Fruit fly (Drosophila melanogaster) whole organism, embryonic: ENCODE results near the gene Pebp1.

Source experiments
- Atf3 ChIP-seq: fragments of 200-800 bp; sonication (Bioruptor generic); optimal IDR thresholded peaks from 3 replicates; lab custom pipeline; 2016; ENCODE audit warnings: missing biosample characterization, missing genetic modification characterization
- C15 ChIP-seq: fragments of 200-800 bp; sonication (Bioruptor generic); IDR thresholded peaks from 3 replicates; pipeline ENCODE4 v1.3.6; 2022; ENCODE audit warnings: missing biosample characterization, missing genetic modification characterization
- CG10274 ChIP-seq: fragments of 200-800 bp; sonication (Bioruptor generic); optimal IDR thresholded peaks from 3 replicates; lab custom pipeline; 2017; ENCODE audit warnings: missing biosample characterization, mild to moderate bottlenecking, missing genetic modification characterization
- CG10959 ChIP-seq: fragments of 200-800 bp; sonication (Bioruptor generic); IDR thresholded peaks from 2 replicates; pipeline ENCODE4 v1.3.6; 2022; ENCODE audit warnings: missing biosample characterization, missing genetic modification characterization
- CG14050 ChIP-seq: fragments of 200-800 bp; sonication (Bioruptor generic); IDR thresholded peaks from 3 replicates; pipeline ENCODE4 v1.3.6; 2022; ENCODE audit warnings: missing biosample characterization, missing genetic modification characterization
- CG15696 ChIP-seq: fragments of 200-800 bp; sonication (Bioruptor generic); optimal IDR thresholded peaks from 2 replicates; lab custom pipeline; 2019; ENCODE audit warnings: missing biosample characterization, mild to moderate bottlenecking, missing genetic modification characterization, moderate library complexity
- CG16813 ChIP-seq: fragments of 200-800 bp; sonication (Bioruptor generic); IDR thresholded peaks from 3 replicates; pipeline ENCODE4 v1.3.6; 2022; ENCODE audit warnings: missing biosample characterization, missing genetic modification characterization; ENCODE audit not compliant: partially characterized antibody
- CG17568 ChIP-seq: fragments of 200-800 bp; sonication (Bioruptor generic); optimal IDR thresholded peaks from 2 replicates; lab custom pipeline; 2018; ENCODE audit warnings: missing biosample characterization, mild to moderate bottlenecking, missing genetic modification characterization, moderate library complexity
- CG18011 ChIP-seq: fragments of 200-800 bp; sonication (Bioruptor generic); optimal IDR thresholded peaks from 2 replicates; lab custom pipeline; 2017; ENCODE audit warnings: missing biosample characterization, missing genetic modification characterization, mild to moderate bottlenecking, moderate library complexity, missing genotype
- CG18476 ChIP-seq: fragments of 200-800 bp; sonication (Bioruptor generic); optimal IDR thresholded peaks from 2 replicates; lab custom pipeline; 2016; ENCODE audit warnings: missing biosample characterization, mild to moderate bottlenecking, missing genetic modification characterization
- CG2202 ChIP-seq: fragments of 200-800 bp; sonication (Bioruptor generic); optimal IDR thresholded peaks from 2 replicates; lab custom pipeline; 2018; ENCODE audit warnings: missing biosample characterization, mild to moderate bottlenecking, missing genetic modification characterization
- CG2875 ChIP-seq: fragments of 200-800 bp; sonication (Bioruptor generic); optimal IDR thresholded peaks from 2 replicates; lab custom pipeline; 2017; ENCODE audit warnings: missing biosample characterization, mild to moderate bottlenecking, missing genetic modification characterization, missing genetic modification reagents
- CG4360 ChIP-seq: fragments of 200-800 bp; sonication (Bioruptor generic); IDR thresholded peaks from 2 replicates; pipeline ENCODE4 v1.3.6; 2022; ENCODE audit warnings: missing biosample characterization, missing genetic modification characterization
- CG6175 ChIP-seq: fragments of 200-800 bp; sonication (Bioruptor generic); IDR thresholded peaks from 3 replicates; pipeline ENCODE4 v1.3.6; 2022; ENCODE audit warnings: missing biosample characterization, missing genetic modification characterization
- CG6765 ChIP-seq: fragments of 200-800 bp; sonication (Bioruptor generic); optimal IDR thresholded peaks from 3 replicates; lab custom pipeline; 2017; ENCODE audit warnings: missing biosample characterization, mild to moderate bottlenecking, missing genetic modification characterization
- CG7839 ChIP-seq: fragments of 200-800 bp; sonication (Bioruptor generic); optimal IDR thresholded peaks from 3 replicates; lab custom pipeline; 2018; ENCODE audit warnings: missing biosample characterization, mild to moderate bottlenecking, missing genetic modification characterization, moderate library complexity
- CG7987 ChIP-seq: fragments of 200-800 bp; sonication (Bioruptor generic); optimal IDR thresholded peaks from 2 replicates; lab custom pipeline; 2018; ENCODE audit warnings: missing biosample characterization, mild to moderate bottlenecking, missing genetic modification characterization, moderate library complexity
- CG9609 ChIP-seq: fragments of 200-800 bp; sonication (Bioruptor generic); optimal IDR thresholded peaks from 3 replicates; lab custom pipeline; 2016; ENCODE audit warnings: missing biosample characterization, missing genetic modification characterization
- CG9817 ChIP-seq: fragments of 200-800 bp; sonication (Bioruptor generic); optimal IDR thresholded peaks from 2 replicates; lab custom pipeline; 2018; ENCODE audit warnings: missing biosample characterization, mild to moderate bottlenecking, missing genetic modification characterization, moderate library complexity
- CTCF ChIP-seq: fragments of 200-800 bp; sonication (Bioruptor generic); optimal IDR thresholded peaks from 2 replicates; lab custom pipeline; 2017; ENCODE audit warnings: missing biosample characterization, mild to moderate bottlenecking, missing genetic modification characterization, moderate library complexity
- Ets97D ChIP-seq: fragments of 200-800 bp; sonication (Bioruptor generic); optimal IDR thresholded peaks from 3 replicates; lab custom pipeline; 2016; ENCODE audit warnings: missing biosample characterization, missing genetic modification characterization
- Fer3 ChIP-seq: fragments of 200-800 bp; sonication (Bioruptor generic); optimal IDR thresholded peaks from 2 replicates; lab custom pipeline; 2018; ENCODE audit warnings: missing biosample characterization, mild to moderate bottlenecking, missing genetic modification characterization, moderate library complexity
- HLH4C ChIP-seq: fragments of 200-800 bp; sonication (Bioruptor generic); IDR thresholded peaks from 3 replicates; pipeline ENCODE4 v1.3.6; 2022; ENCODE audit warnings: missing biosample characterization, missing genetic modification characterization; ENCODE audit not compliant: partially characterized antibody
- Lim3 ChIP-seq: fragments of 200-800 bp; sonication (Bioruptor generic); IDR thresholded peaks from 2 replicates; pipeline ENCODE4 v1.3.6; 2022; ENCODE audit warnings: missing biosample characterization, missing genetic modification characterization
- Mrtf ChIP-seq: fragments of 200-800 bp; sonication (Bioruptor generic); IDR thresholded peaks from 3 replicates; pipeline ENCODE4 v1.3.6; 2022; ENCODE audit warnings: missing biosample characterization, missing genetic modification characterization
- Poxn ChIP-seq: fragments of 200-800 bp; sonication (Bioruptor generic); IDR thresholded peaks from 2 replicates; pipeline ENCODE4 v1.3.6; 2022; ENCODE audit warnings: missing biosample characterization, missing genetic modification characterization
- Side ChIP-seq: fragments of 200-800 bp; sonication (Bioruptor generic); optimal IDR thresholded peaks from 2 replicates; lab custom pipeline; 2016; ENCODE audit warnings: missing biosample characterization, missing genetic modification characterization
- Stat92E ChIP-seq, 3 experiments: fragments of >200 bp in 2 of 3; fragments of 200-800 bp in 1 of 3; sonication (Bioruptor generic) in 1 of 3; optimal IDR thresholded peaks; 2 replicates each; lab custom pipeline; 2017 to 2019; ENCODE audit warnings: missing biosample characterization in 3 of 3, missing genetic modification characterization in 3 of 3, mild to moderate bottlenecking in 1 of 3, moderate library complexity in 1 of 3
- Tbp ChIP-seq: fragments of >200 bp; optimal IDR thresholded peaks from 2 replicates; lab custom pipeline; 2018; ENCODE audit warnings: missing biosample characterization, missing genetic modification characterization
- br ChIP-seq: fragments of >200 bp; optimal IDR thresholded peaks from 2 replicates; lab custom pipeline; 2017
- danr ChIP-seq: fragments of 200-800 bp; sonication (Bioruptor generic); IDR thresholded peaks from 2 replicates; pipeline ENCODE4 v1.3.6; 2022; ENCODE audit warnings: missing biosample characterization, missing genetic modification characterization
- dm ChIP-seq: fragments of 200-800 bp; sonication (Bioruptor generic); optimal IDR thresholded peaks from 3 replicates; lab custom pipeline; 2016; ENCODE audit warnings: missing biosample characterization, missing genetic modification characterization
- ems ChIP-seq: fragments of 200-800 bp; sonication (Bioruptor generic); optimal IDR thresholded peaks from 3 replicates; lab custom pipeline; 2016; ENCODE audit warnings: missing biosample characterization, missing genetic modification characterization
- esg ChIP-seq: fragments of 200-800 bp; sonication (Bioruptor generic); conservative IDR thresholded peaks from 2 replicates; pipeline ENCODE4 v1.3.6; 2022; ENCODE audit warnings: missing biosample characterization, missing genetic modification characterization
- fu2 ChIP-seq: fragments of 200-800 bp; sonication (Bioruptor generic); optimal IDR thresholded peaks from 2 replicates; lab custom pipeline; 2016; ENCODE audit warnings: missing biosample characterization, missing genetic modification characterization
- gce ChIP-seq: fragments of 200-800 bp; sonication (Bioruptor generic); IDR thresholded peaks from 3 replicates; pipeline ENCODE4 v1.3.6; 2022; ENCODE audit warnings: missing biosample characterization, missing genetic modification characterization
- gcm2 ChIP-seq: fragments of 200-800 bp; sonication (Bioruptor generic); optimal IDR thresholded peaks from 2 replicates; lab custom pipeline; 2016; ENCODE audit warnings: missing biosample characterization, missing genetic modification characterization
- grau ChIP-seq: fragments of 200-800 bp; optimal IDR thresholded peaks from 3 replicates; lab custom pipeline; 2019; ENCODE audit warnings: missing biosample characterization, mild to moderate bottlenecking, missing genetic modification characterization, moderate library complexity
- gro ChIP-seq: fragments of 200-800 bp; sonication (Bioruptor generic); optimal IDR thresholded peaks from 2 replicates; lab custom pipeline; 2016; ENCODE audit warnings: missing biosample characterization, missing genetic modification characterization
- hbn ChIP-seq: fragments of 200-800 bp; sonication (Bioruptor generic); IDR thresholded peaks from 2 replicates; pipeline ENCODE4 v1.3.6; 2022; ENCODE audit warnings: missing biosample characterization, missing genetic modification characterization; ENCODE audit not compliant: partially characterized antibody
- kah ChIP-seq: fragments of 200-800 bp; sonication (Bioruptor generic); optimal IDR thresholded peaks from 2 replicates; lab custom pipeline; 2018; ENCODE audit warnings: missing biosample characterization, mild to moderate bottlenecking, missing genetic modification characterization
- lmd ChIP-seq: fragments of 200-800 bp; sonication (Bioruptor generic); IDR thresholded peaks from 2 replicates; pipeline ENCODE4 v1.3.6; 2022; ENCODE audit warnings: missing biosample characterization, missing genetic modification characterization
- luna ChIP-seq: fragments of 200-800 bp; sonication (Bioruptor generic); optimal IDR thresholded peaks from 2 replicates; lab custom pipeline; 2016; ENCODE audit warnings: missing biosample characterization, missing genetic modification characterization
- prd ChIP-seq, 3 experiments: fragments of >200 bp in 2 of 3; fragments of 200-800 bp in 1 of 3; sonication (Bioruptor generic) in 1 of 3; optimal IDR thresholded peaks in 2 of 3; IDR thresholded peaks in 1 of 3; 2 replicates in 2 of 3; 3 replicates in 1 of 3; pipeline versions ENCODE4 v1.3.6 to Lab custom; 2017 to 2022; ENCODE audit warnings: missing biosample characterization in 1 of 3, missing genetic modification characterization in 1 of 3
- pum ChIP-seq: fragments of 200-800 bp; sonication (Bioruptor generic); optimal IDR thresholded peaks from 2 replicates; lab custom pipeline; 2016; ENCODE audit warnings: missing biosample characterization, missing genetic modification characterization
- ro ChIP-seq: fragments of 200-800 bp; sonication (Bioruptor generic); IDR thresholded peaks from 2 replicates; pipeline ENCODE4 v1.3.6; 2022; ENCODE audit warnings: missing biosample characterization, missing genetic modification characterization
- run ChIP-seq: fragments of 200-800 bp; sonication (Bioruptor generic); optimal IDR thresholded peaks from 3 replicates; lab custom pipeline; 2018; ENCODE audit warnings: missing biosample characterization, mild to moderate bottlenecking, missing genetic modification characterization
- sug ChIP-seq: fragments of 200-800 bp; optimal IDR thresholded peaks from 2 replicates; lab custom pipeline; 2019; ENCODE audit warnings: missing biosample characterization, mild to moderate bottlenecking, missing genetic modification characterization, moderate library complexity
- tap ChIP-seq: fragments of 200-800 bp; optimal IDR thresholded peaks from 3 replicates; lab custom pipeline; 2019; ENCODE audit warnings: missing biosample characterization, mild to moderate bottlenecking, missing genetic modification characterization, moderate library complexity
- ttk ChIP-seq: fragments of 200-800 bp; sonication (Bioruptor generic); IDR thresholded peaks from 2 replicates; pipeline ENCODE4 v2.1.2; 2022; ENCODE audit warnings: missing biosample characterization, missing genetic modification characterization

Gene Pebp1

dm6 chr3R:22468829-22469487 lies 3.1 kb downstream of the Pebp1 start (continued):
- peak; percentile 92 for TF ChIP-seq CG7839 (tag; lab: Kevin White, UChicago)
- peak; percentile 77 for TF ChIP-seq CG14050 (GFP tag; lab: Robert Waterston, UW)
- TF ChIP-seq kah, result peak; percentile 60
- peak; percentile 67 for TF ChIP-seq gcm2 (GFP tag; lab: Kevin White, UChicago)
- TF ChIP-seq esg (GFP tag; lab: Robert Waterston, UW), result peak; percentile 83
- TF ChIP-seq ems (GFP tag; lab: Kevin White, UChicago), result peak; percentile 79
- TF ChIP-seq luna, result peak; percentile 70
- no peak for TF ChIP-seq br (lab: Kevin White, UChicago)
- TF ChIP-seq Fer3 (tag; lab: Kevin White, UChicago), result peak; percentile 89
- TF ChIP-seq Lim3 (GFP tag; lab: Robert Waterston, UW), result peak; percentile 33; the same call in 1 of the 2 replicates
- TF ChIP-seq fu2 (GFP tag; lab: Kevin White, UChicago), result peak; percentile 78
- peak; percentile 10 for TF ChIP-seq CG15696
- no peak for TF ChIP-seq HLH4C (GFP tag; lab: Robert Waterston, UW)
- TF ChIP-seq CG10274 (GFP tag; lab: Kevin White, UChicago), result peak; percentile 98
- peak; percentile 87 for TF ChIP-seq Side
- TF ChIP-seq Tbp, result no peak
- peak; percentile 63; the same call in 1 of the 2 replicates for TF ChIP-seq Poxn
- TF ChIP-seq CG4360 (GFP tag; lab: Robert Waterston, UW), result 0 out of 2 replicates have a peak, but pooled peaks have one; percentile 24
- peak; percentile 82 for TF ChIP-seq CG6765
- no peak for TF ChIP-seq CG10959 (GFP tag; lab: Robert Waterston, UW)
- no peak; the same call in 1 of the 2 replicates for TF ChIP-seq ro
- TF ChIP-seq Mrtf (GFP tag; lab: Robert Waterston, UW), result peak; percentile 81; the same call in 2 of the 3 replicates
- TF ChIP-seq Stat92E (GFP tag; optimal IDR thresholded peaks at IDR 0.05; lab: Kevin White, UChicago), result no peak
- peak; percentile 61; the same call in 1 of the 2 replicates for TF ChIP-seq danr (GFP tag; lab: Robert Waterston, UW)
- TF ChIP-seq CTCF (GFP tag; lab: Kevin White, UChicago), result no peak
- TF ChIP-seq CG2202, result no peak
- TF ChIP-seq CG7987 (GFP tag; lab: Kevin White, UChicago), result peak; percentile 79
- peak; percentile 81 for TF ChIP-seq CG18476 (GFP tag; lab: Kevin White, UChicago)
- 0 out of 3 replicates have a peak, but pooled peaks have one; percentile 29 for TF ChIP-seq C15
- TF ChIP-seq CG16813 (GFP tag; lab: Robert Waterston, UW), result no peak
- TF ChIP-seq gro, result no peak
- TF ChIP-seq prd (optimal IDR thresholded peaks at IDR 0.05; lab: Kevin White, UChicago), result no peak
- peak; percentile 88 for TF ChIP-seq prd (GFP tag; IDR thresholded peaks at IDR 0.05; lab: Robert Waterston, UW)
- TF ChIP-seq CG18011, result peak; percentile 68
- TF ChIP-seq ttk (GFP tag; lab: Robert Waterston, UW), result peak; percentile 74
- TF ChIP-seq dm (GFP tag; lab: Kevin White, UChicago), result peak; percentile 67
- TF ChIP-seq CG6175 (GFP tag; lab: Robert Waterston, UW), result peak; percentile 72; the same call in 2 of the 3 replicates
- TF ChIP-seq tap (tag; lab: Kevin White, UChicago), result peak; percentile 75
- peak; percentile 50 for TF ChIP-seq Ets97D (GFP tag; lab: Kevin White, UChicago)
- TF ChIP-seq CG2875, result peak; percentile 54
- peak; percentile 87 for TF ChIP-seq pum
- TF ChIP-seq CG9609, result peak; percentile 81
- peak; percentile 71 for TF ChIP-seq Atf3
- no peak for TF ChIP-seq CG17568
- TF ChIP-seq CG9817 (tag; lab: Kevin White, UChicago), result peak; percentile 86
- TF ChIP-seq sug (tag; lab: Kevin White, UChicago), result peak; percentile 86
- peak; percentile 86 for TF ChIP-seq lmd (GFP tag; lab: Robert Waterston, UW)
- TF ChIP-seq hbn (GFP tag; lab: Robert Waterston, UW), result no peak
- peak; percentile 88 for TF ChIP-seq grau (tag; lab: Kevin White, UChicago)
- peak; percentile 74 for TF ChIP-seq run (tag; lab: Kevin White, UChicago)
- peak; percentile 65; the same call in 1 of the 3 replicates for TF ChIP-seq gce (GFP tag; lab: Robert Waterston, UW)
